Fruit fly (Drosophila melanogaster) whole organism: ENCODE measurements around the gene CG7655.

Experiments used
- CG8478 ChIP-seq: fragments of >200 bp; optimal IDR thresholded peaks from 2 replicates; lab custom pipeline; 2018; ENCODE audit warnings: inconsistent platforms
- Dll ChIP-seq: fragments of >200 bp; optimal IDR thresholded peaks from 2 replicates; lab custom pipeline; 2017
- EcR ChIP-seq, 2 experiments: fragments of >200 bp; optimal IDR thresholded peaks; 2 replicates each; lab custom pipeline; 2017; ENCODE audit warnings: missing biosample characterization in 2 of 2, missing genetic modification characterization in 2 of 2, missing genetic modification reagents in 2 of 2
- pan ChIP-seq: fragments of >200 bp; optimal IDR thresholded peaks from 2 replicates; lab custom pipeline; 2017
- psq ChIP-seq: fragments of >200 bp; optimal IDR thresholded peaks from 2 replicates; lab custom pipeline; 2017
- usp ChIP-seq: fragments of >200 bp; optimal IDR thresholded peaks from 2 replicates; lab custom pipeline; 2017; ENCODE audit warnings: missing biosample characterization, missing genetic modification characterization, mixed read lengths

Gene CG7655

dm6 chr3R:17682244-17682773 lies at the start of gene CG7655, which contains the start of gene alt:
TSS of gene CG7655 (plus strand) at chr3R:17682669.
TSS of gene alt (minus strand) at chr3R:17682515.
- TF ChIP-seq pan (lab: Kevin White, UChicago) (no peak), Dll (no peak), CG8478 (lab: Kevin White, UChicago) (no peak), usp (GFP tag; lab: Kevin White, UChicago) (no peak), EcR (GFP tag; optimal IDR thresholded peaks at IDR 0.05; lab: Kevin White, UChicago) (no peak), psq (lab: Kevin White, UChicago) (no peak)

dm6 chr3R:17644019-17644418 lies 38.5 kb upstream of the CG7655 start:
- TF ChIP-seq usp (GFP tag; lab: Kevin White, UChicago) (no peak), CG8478 (lab: Kevin White, UChicago) (no peak), EcR (GFP tag; optimal IDR thresholded peaks at IDR 0.05; lab: Kevin White, UChicago) (no peak), pan (lab: Kevin White, UChicago) (no peak), psq (lab: Kevin White, UChicago) (no peak), Dll (no peak)

- no peak for TF ChIP-seq psq (lab: Kevin White, UChicago)
- no peak for TF ChIP-seq Dll
- no peak for TF ChIP-seq EcR (GFP tag; optimal IDR thresholded peaks at IDR 0.05; lab: Kevin White, UChicago)
- TF ChIP-seq usp (GFP tag; lab: Kevin White, UChicago) = no peak
- no peak for TF ChIP-seq pan (lab: Kevin White, UChicago)
- no peak for TF ChIP-seq CG8478 (lab: Kevin White, UChicago)
Observed at dm6 chr3R:17645239-17645638, 37.2 kb upstream of the CG7655 start.

- TF ChIP-seq pan (lab: Kevin White, UChicago) (no peak), Dll (no peak)
Observed at dm6 chr3R:17646102-17647050, 36.1 kb upstream of the CG7655 start.

dm6 chr3R:17647444-17647843 lies 35.0 kb upstream of the CG7655 start, which contains the start of gene CG14322:
TSS of gene CG14322 (plus strand) at chr3R:17647679.
- TF ChIP-seq usp (GFP tag; lab: Kevin White, UChicago) (no peak), CG8478 (lab: Kevin White, UChicago) (no peak), Dll (no peak), pan (lab: Kevin White, UChicago) (no peak), EcR (GFP tag; optimal IDR thresholded peaks at IDR 0.05; lab: Kevin White, UChicago) (no peak), psq (lab: Kevin White, UChicago) (no peak)

- TF ChIP-seq Dll = no peak
- TF ChIP-seq EcR (GFP tag; optimal IDR thresholded peaks at IDR 0.05; lab: Kevin White, UChicago) = no peak
- TF ChIP-seq psq (lab: Kevin White, UChicago) = no peak
Observed at dm6 chr3R:17653879-17654278, 28.6 kb upstream of the CG7655 start.

- TF ChIP-seq usp (GFP tag; lab: Kevin White, UChicago) (no peak), pan (lab: Kevin White, UChicago) (no peak), CG8478 (lab: Kevin White, UChicago) (no peak), Dll (no peak), psq (lab: Kevin White, UChicago) (no peak), EcR (GFP tag; optimal IDR thresholded peaks at IDR 0.05; lab: Kevin White, UChicago) (no peak)
Observed at dm6 chr3R:17655040-17655439, 27.4 kb upstream of the CG7655 start.

dm6 chr3R:17656923-17657322 lies 25.5 kb upstream of the CG7655 start:
- TF ChIP-seq pan (lab: Kevin White, UChicago) (no peak), psq (lab: Kevin White, UChicago) (no peak), EcR (GFP tag; optimal IDR thresholded peaks at IDR 0.05; lab: Kevin White, UChicago) (no peak), CG8478 (lab: Kevin White, UChicago) (no peak), usp (GFP tag; lab: Kevin White, UChicago) (no peak), Dll (no peak)

dm6 chr3R:17666061-17666796 lies 16.2 kb upstream of the CG7655 start:
- TF ChIP-seq EcR (GFP tag; optimal IDR thresholded peaks at IDR 0.05; lab: Kevin White, UChicago) (no peak), Dll (no peak), usp (GFP tag; lab: Kevin White, UChicago) (no peak), CG8478 (lab: Kevin White, UChicago) (no peak), pan (lab: Kevin White, UChicago) (no peak), psq (lab: Kevin White, UChicago) (no peak)

- TF ChIP-seq psq (lab: Kevin White, UChicago) = no peak
- TF ChIP-seq EcR (GFP tag; optimal IDR thresholded peaks at IDR 0.05; lab: Kevin White, UChicago) = no peak
- TF ChIP-seq CG8478 (lab: Kevin White, UChicago) = no peak
- no peak for TF ChIP-seq usp (GFP tag; lab: Kevin White, UChicago)
- TF ChIP-seq Dll = no peak
- TF ChIP-seq pan (lab: Kevin White, UChicago) = no peak
Observed at dm6 chr3R:17666797-17667156, 15.7 kb upstream of the CG7655 start.

dm6 chr3R:17667279-17667678 lies 15.2 kb upstream of the CG7655 start, which contains the start of gene CG45045:
TSS of gene CG45045 (plus strand) at chr3R:17667572.
- TF ChIP-seq usp (GFP tag; lab: Kevin White, UChicago) (no peak), CG8478 (lab: Kevin White, UChicago) (no peak), psq (lab: Kevin White, UChicago) (no peak), Dll (no peak), EcR (GFP tag; optimal IDR thresholded peaks at IDR 0.05; lab: Kevin White, UChicago) (no peak), pan (lab: Kevin White, UChicago) (no peak)
